Fruit fly (Drosophila melanogaster): ENCODE measurements around the gene CG2186.

Gene CG2186

dm6 chrX:10827301-10827700 is 30.2 kb upstream of the CG2186 start (continued):
- no peak for TF ChIP-seq CG15336 (GFP tag; IDR thresholded peaks at IDR 0.05)
- no peak for TF ChIP-seq Sox15 (GFP tag; optimal IDR thresholded peaks at IDR 0.05)
- TF ChIP-seq achi (GFP tag; optimal IDR thresholded peaks at IDR 0.05): peak; percentile 35
- no peak for TF ChIP-seq CG8319 (GFP tag; optimal IDR thresholded peaks at IDR 0.05)
- TF ChIP-seq CG6276 (GFP tag; optimal IDR thresholded peaks at IDR 0.05): no peak
- no peak for TF ChIP-seq CG11762 (GFP tag; optimal IDR thresholded peaks at IDR 0.05; ENCODE audit: insufficient read depth)
- TF ChIP-seq svp (GFP tag): peak; percentile 74
- peak; percentile 19 for TF ChIP-seq CG34406 (GFP tag; optimal IDR thresholded peaks at IDR 0.05)
- TF ChIP-seq fd85E (GFP tag; optimal IDR thresholded peaks at IDR 0.05): no peak
- TF ChIP-seq CG11902 (GFP tag; optimal IDR thresholded peaks at IDR 0.05): no peak
- peak in 1 of 2 experiments; percentile 23 for TF ChIP-seq ss (GFP tag; optimal IDR thresholded peaks at IDR 0.05)
- TF ChIP-seq dac (GFP tag; optimal IDR thresholded peaks at IDR 0.05): no peak
- TF ChIP-seq CG10669 (GFP tag; optimal IDR thresholded peaks at IDR 0.05): peak; percentile 6
- TF ChIP-seq acj6 (GFP tag; optimal IDR thresholded peaks at IDR 0.05): peak; percentile 20
- no peak for TF ChIP-seq CG16779 (tag; optimal IDR thresholded peaks at IDR 0.05)
- peak; percentile 35 for TF ChIP-seq CG3032 (tag; optimal IDR thresholded peaks at IDR 0.05)
- TF ChIP-seq Hr38 (GFP tag; optimal IDR thresholded peaks at IDR 0.05): no peak
- no peak for TF ChIP-seq vri (GFP tag; optimal IDR thresholded peaks at IDR 0.05)
- TF ChIP-seq CG32006 (GFP tag; optimal IDR thresholded peaks at IDR 0.05): no peak

DNA sequence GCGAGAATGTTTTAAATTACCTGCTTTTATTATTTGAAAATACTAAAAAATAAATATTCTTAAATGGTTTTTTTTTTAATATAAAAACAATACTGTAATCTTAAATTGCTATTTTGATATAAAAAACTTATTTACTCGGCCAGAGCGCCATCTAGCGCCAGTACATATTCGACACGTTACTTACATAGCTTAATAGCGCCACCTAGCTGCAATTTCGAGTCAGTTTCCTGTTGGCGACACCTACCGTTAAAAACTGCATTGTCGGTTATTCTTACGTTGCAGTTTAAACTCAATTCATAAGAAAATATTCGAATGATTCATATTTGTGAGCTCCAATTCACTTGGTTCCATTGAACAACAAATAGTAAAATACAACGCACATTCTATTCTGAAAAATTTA is 25.1 kb upstream of the CG2186 start:
- TF ChIP-seq salr (GFP tag; optimal IDR thresholded peaks at IDR 0.05) (peak in 1 of 2 experiments; percentile 0), CG11762 (GFP tag; optimal IDR thresholded peaks at IDR 0.05; ENCODE audit: insufficient read depth) (no peak), CG3032 (tag; optimal IDR thresholded peaks at IDR 0.05) (peak; percentile 34), Hr38 (GFP tag; optimal IDR thresholded peaks at IDR 0.05) (no peak), eg (GFP tag; IDR thresholded peaks at IDR 0.05) (no peak), Sox102F (GFP tag; optimal IDR thresholded peaks at IDR 0.05) (peak; percentile 12), ss (GFP tag; optimal IDR thresholded peaks at IDR 0.05) (no peak), CG6276 (GFP tag; optimal IDR thresholded peaks at IDR 0.05) (no peak), OdsH (GFP tag; optimal IDR thresholded peaks at IDR 0.05) (peak; percentile 33), Sox14 (GFP tag; optimal IDR thresholded peaks at IDR 0.05) (peak; percentile 23), dac (GFP tag; optimal IDR thresholded peaks at IDR 0.05) (no peak), fd85E (GFP tag; optimal IDR thresholded peaks at IDR 0.05) (no peak), pdm3 (GFP tag; optimal IDR thresholded peaks at IDR 0.05) (peak; percentile 56), CG4318 (GFP tag; optimal IDR thresholded peaks at IDR 0.05) (no peak), CG8632 (GFP tag; optimal IDR thresholded peaks at IDR 0.05) (no peak), CG6808 (GFP tag; optimal IDR thresholded peaks at IDR 0.05) (no peak), Smox (GFP tag; optimal IDR thresholded peaks at IDR 0.05) (no peak), CG31627 (GFP tag; optimal IDR thresholded peaks at IDR 0.05) (peak; percentile 76), CG8319 (GFP tag; optimal IDR thresholded peaks at IDR 0.05) (no peak), Lpt (GFP tag; optimal IDR thresholded peaks at IDR 0.05) (no peak), CG1621 (tag; optimal IDR thresholded peaks at IDR 0.05) (no peak), esn (GFP tag; optimal IDR thresholded peaks at IDR 0.05) (peak; percentile 64), CG6792 (GFP tag; optimal IDR thresholded peaks at IDR 0.05) (peak; percentile 26), CG8119 (GFP tag; IDR thresholded peaks at IDR 0.05) (no peak), acj6 (GFP tag; optimal IDR thresholded peaks at IDR 0.05) (peak; percentile 43), Hr39 (GFP tag; optimal IDR thresholded peaks at IDR 0.05) (peak; percentile 64), Gug (GFP tag; IDR thresholded peaks at IDR 0.05) (no peak), spab (GFP tag; optimal IDR thresholded peaks at IDR 0.05) (no peak), CG10631 (GFP tag; optimal IDR thresholded peaks at IDR 0.05) (peak; percentile 16), CG7368 (GFP tag; optimal IDR thresholded peaks at IDR 0.05) (no peak), CG11294 (GFP tag; IDR thresholded peaks at IDR 0.05) (no peak), Met (GFP tag; optimal IDR thresholded peaks at IDR 0.05) (peak; percentile 49), vri (GFP tag; optimal IDR thresholded peaks at IDR 0.05) (no peak), lz (GFP tag; optimal IDR thresholded peaks at IDR 0.05) (peak; percentile 72), CG32006 (GFP tag; optimal IDR thresholded peaks at IDR 0.05) (no peak), Blimp-1 (GFP tag; optimal IDR thresholded peaks at IDR 0.05) (no peak), net (GFP tag; optimal IDR thresholded peaks at IDR 0.05) (no peak), CG6854 (GFP tag; optimal IDR thresholded peaks at IDR 0.05) (no peak), svp (GFP tag) (no peak), Ets96B (tag; optimal IDR thresholded peaks at IDR 0.05) (no peak), CG16779 (tag; optimal IDR thresholded peaks at IDR 0.05) (no peak), CG10669 (GFP tag; optimal IDR thresholded peaks at IDR 0.05) (no peak), fkh (GFP tag; optimal IDR thresholded peaks at IDR 0.05) (peak; percentile 45), Hr4 (GFP tag; optimal IDR thresholded peaks at IDR 0.05) (no peak)

All from whole organism, prepupa.